Fruit fly (Drosophila melanogaster) whole organism, embryonic: ENCODE measurements around the gene CG13931.

Experiments
- Awh ChIP-seq: fragments of 200-800 bp; sonication (Bioruptor generic); IDR thresholded peaks from 2 replicates; pipeline ENCODE4, ENCODE4 v1.3.6; 2022; ENCODE audit warnings: missing biosample characterization, missing genetic modification characterization
- Bgb ChIP-seq: fragments of 200-800 bp; sonication (Bioruptor generic); IDR thresholded peaks from 2 replicates; pipeline ENCODE4 v1.3.6; 2022; ENCODE audit warnings: missing biosample characterization, missing genetic modification characterization; ENCODE audit not compliant: partially characterized antibody
- CG11504 ChIP-seq: fragments of 200-800 bp; sonication (Bioruptor generic); optimal IDR thresholded peaks from 3 replicates; lab custom pipeline; 2019; ENCODE audit warnings: missing biosample characterization, mild to moderate bottlenecking, missing genetic modification characterization, moderate library complexity
- CG11560 ChIP-seq: fragments of 200-800 bp; sonication (Bioruptor generic); IDR thresholded peaks from 3 replicates; pipeline ENCODE4 v1.3.6; 2022; ENCODE audit warnings: missing biosample characterization, missing genetic modification characterization
- CG12659 ChIP-seq: fragments of 200-800 bp; sonication (Bioruptor generic); optimal IDR thresholded peaks from 3 replicates; lab custom pipeline; 2017; ENCODE audit warnings: mild to moderate bottlenecking, missing biosample characterization, missing genetic modification reagents, missing genetic modification characterization
- CG1792 ChIP-seq: fragments of 200-800 bp; sonication (Bioruptor generic); optimal IDR thresholded peaks from 2 replicates; lab custom pipeline; 2016; ENCODE audit warnings: missing biosample characterization, missing genetic modification characterization
- CG31224 ChIP-seq: fragments of 200-800 bp; sonication (Bioruptor generic); IDR thresholded peaks from 2 replicates; pipeline ENCODE4 v1.3.6; 2022; ENCODE audit warnings: missing biosample characterization, missing genetic modification characterization
- CG34422 ChIP-seq: fragments of 200-800 bp; sonication (Bioruptor generic); IDR thresholded peaks from 3 replicates; pipeline ENCODE4 v1.3.6; 2022; ENCODE audit warnings: missing biosample characterization, missing genetic modification characterization
- CG3726 ChIP-seq: fragments of 200-800 bp; sonication (Bioruptor generic); IDR thresholded peaks from 3 replicates; pipeline ENCODE4, ENCODE4 v1.3.6; 2022; ENCODE audit warnings: missing biosample characterization, missing genetic modification characterization
- CG4617 ChIP-seq: fragments of 200-800 bp; sonication (Bioruptor generic); optimal IDR thresholded peaks from 3 replicates; lab custom pipeline; 2016; ENCODE audit warnings: missing biosample characterization, missing genetic modification characterization, borderline replicate concordance
- CG4854 ChIP-seq: fragments of 200-800 bp; sonication (Bioruptor generic); optimal IDR thresholded peaks from 2 replicates; lab custom pipeline; 2016; ENCODE audit warnings: missing biosample characterization, missing genetic modification characterization, inconsistent platforms
- CG6791 ChIP-seq: fragments of 200-800 bp; sonication (Bioruptor generic); IDR thresholded peaks from 3 replicates; pipeline ENCODE4 v1.3.6; 2022; ENCODE audit warnings: missing biosample characterization, missing genetic modification characterization; ENCODE audit not compliant: partially characterized antibody
- CG7839 ChIP-seq: fragments of 200-800 bp; sonication (Bioruptor generic); optimal IDR thresholded peaks from 3 replicates; lab custom pipeline; 2018; ENCODE audit warnings: missing biosample characterization, mild to moderate bottlenecking, missing genetic modification characterization, moderate library complexity
- Ets97D ChIP-seq: fragments of 200-800 bp; sonication (Bioruptor generic); optimal IDR thresholded peaks from 3 replicates; lab custom pipeline; 2016; ENCODE audit warnings: missing biosample characterization, missing genetic modification characterization
- Fer1 ChIP-seq: fragments of 200-800 bp; sonication (Bioruptor generic); optimal IDR thresholded peaks from 2 replicates; lab custom pipeline; 2017; ENCODE audit warnings: missing biosample characterization, mild to moderate bottlenecking, missing genetic modification characterization
- Hand ChIP-seq: fragments of 200-800 bp; sonication (Bioruptor generic); optimal IDR thresholded peaks from 2 replicates; lab custom pipeline; 2017; ENCODE audit warnings: mild to moderate bottlenecking, missing biosample characterization, missing genetic modification reagents, missing genetic modification characterization
- Kr ChIP-seq: fragments of 200-800 bp; sonication (Bioruptor generic); optimal IDR thresholded peaks from 2 replicates; lab custom pipeline; 2017; ENCODE audit warnings: missing biosample characterization, mild to moderate bottlenecking, missing genetic modification characterization
- Med ChIP-seq: fragments of 200-800 bp; sonication (Bioruptor generic); peaks from one replicate; lab custom pipeline; 2016; ENCODE audit warnings: missing biosample characterization, missing genetic modification characterization, mild to moderate bottlenecking, inconsistent platforms, moderate library complexity
- Mes4 ChIP-seq: fragments of 200-800 bp; sonication (Bioruptor generic); optimal IDR thresholded peaks from 2 replicates; lab custom pipeline; 2016; ENCODE audit warnings: missing biosample characterization, missing genetic modification characterization
- NC2α ChIP-seq: fragments of 200-800 bp; sonication (Bioruptor generic); optimal IDR thresholded peaks from 2 replicates; lab custom pipeline; 2016; ENCODE audit warnings: missing biosample characterization, missing genetic modification characterization
- Pdp1 ChIP-seq, 2 experiments: fragments of 200-800 bp; sonication (Bioruptor generic); optimal IDR thresholded peaks; 3 replicates each; lab custom pipeline; 2016; ENCODE audit warnings: missing biosample characterization in 2 of 2, missing genetic modification characterization in 2 of 2, mild to moderate bottlenecking in 1 of 2, moderate library complexity in 1 of 2
- Sin3A ChIP-seq: fragments of >200 bp; optimal IDR thresholded peaks from 2 replicates; lab custom pipeline; 2018
- Tbp ChIP-seq: fragments of >200 bp; optimal IDR thresholded peaks from 2 replicates; lab custom pipeline; 2018; ENCODE audit warnings: missing biosample characterization, missing genetic modification characterization
- abd-A ChIP-seq: fragments of 200-800 bp; sonication (Bioruptor generic); optimal IDR thresholded peaks from 3 replicates; lab custom pipeline; 2019; ENCODE audit warnings: missing biosample characterization, mild to moderate bottlenecking, missing genetic modification characterization, moderate library complexity
- bab2 ChIP-seq: fragments of 200-800 bp; sonication (Bioruptor generic); optimal IDR thresholded peaks from 2 replicates; lab custom pipeline; 2016; ENCODE audit warnings: missing biosample characterization, missing genetic modification characterization
- chinmo ChIP-seq: fragments of 200-800 bp; sonication (Bioruptor generic); IDR thresholded peaks from 4 replicates; pipeline ENCODE4 v1.3.6; 2022; ENCODE audit warnings: missing biosample characterization, missing genetic modification characterization; ENCODE audit not compliant: partially characterized antibody
- chm ChIP-seq: fragments of 200-800 bp; sonication (Bioruptor generic); IDR thresholded peaks from 2 replicates; pipeline ENCODE4 v1.3.6; 2022; ENCODE audit warnings: missing biosample characterization, missing genetic modification characterization
- ci ChIP-seq: fragments of 200-800 bp; sonication (Bioruptor generic); IDR thresholded peaks from 3 replicates; pipeline ENCODE4 v1.3.6; 2022; ENCODE audit warnings: missing biosample characterization, missing genetic modification characterization
- dmrt99B ChIP-seq: fragments of 200-800 bp; sonication (Bioruptor generic); optimal IDR thresholded peaks from 2 replicates; lab custom pipeline; 2018; ENCODE audit warnings: missing biosample characterization, mild to moderate bottlenecking, missing genetic modification characterization, moderate library complexity
- ewg ChIP-seq: fragments of 200-800 bp; sonication (Bioruptor generic); optimal IDR thresholded peaks from 3 replicates; lab custom pipeline; 2017; ENCODE audit warnings: mild to moderate bottlenecking, missing biosample characterization, missing genetic modification reagents, missing genetic modification characterization
- gcm2 ChIP-seq: fragments of 200-800 bp; sonication (Bioruptor generic); optimal IDR thresholded peaks from 2 replicates; lab custom pipeline; 2016; ENCODE audit warnings: missing biosample characterization, missing genetic modification characterization
- hbn ChIP-seq: fragments of 200-800 bp; sonication (Bioruptor generic); IDR thresholded peaks from 2 replicates; pipeline ENCODE4 v1.3.6; 2022; ENCODE audit warnings: missing biosample characterization, missing genetic modification characterization; ENCODE audit not compliant: partially characterized antibody
- lilli ChIP-seq: fragments of 200-800 bp; sonication (Bioruptor generic); optimal IDR thresholded peaks from 3 replicates; lab custom pipeline; 2016; ENCODE audit warnings: missing biosample characterization, missing genetic modification characterization
- nerfin-1 ChIP-seq: fragments of 200-800 bp; sonication (Bioruptor generic); optimal IDR thresholded peaks from 3 replicates; lab custom pipeline; 2019; ENCODE audit warnings: missing biosample characterization, mild to moderate bottlenecking, missing genetic modification characterization, moderate library complexity
- nmo ChIP-seq: fragments of 200-800 bp; sonication (Bioruptor generic); optimal IDR thresholded peaks from 2 replicates; lab custom pipeline; 2018; ENCODE audit warnings: missing biosample characterization, mild to moderate bottlenecking, missing genetic modification characterization, moderate library complexity
- pb ChIP-seq: fragments of 200-800 bp; sonication (Bioruptor generic); optimal IDR thresholded peaks from 3 replicates; lab custom pipeline; 2016; ENCODE audit warnings: missing biosample characterization, missing genetic modification characterization
- pfk ChIP-seq: fragments of 200-800 bp; sonication (Bioruptor generic); optimal IDR thresholded peaks from 2 replicates; lab custom pipeline; 2018; ENCODE audit warnings: missing biosample characterization, mild to moderate bottlenecking, missing genetic modification characterization, moderate library complexity
- prd ChIP-seq, 3 experiments: fragments of >200 bp in 2 of 3; fragments of 200-800 bp in 1 of 3; sonication (Bioruptor generic) in 1 of 3; optimal IDR thresholded peaks in 2 of 3; IDR thresholded peaks in 1 of 3; 2 replicates in 2 of 3; 3 replicates in 1 of 3; pipeline versions ENCODE4 v1.3.6 to Lab custom; 2017 to 2022; ENCODE audit warnings: missing biosample characterization in 1 of 3, missing genetic modification characterization in 1 of 3
- ranshi ChIP-seq: fragments of 200-800 bp; sonication (Bioruptor generic); IDR thresholded peaks from 2 replicates; pipeline ENCODE4 v1.3.6; 2022; ENCODE audit warnings: missing biosample characterization, missing genetic modification characterization
- run ChIP-seq: fragments of 200-800 bp; sonication (Bioruptor generic); optimal IDR thresholded peaks from 3 replicates; lab custom pipeline; 2018; ENCODE audit warnings: missing biosample characterization, mild to moderate bottlenecking, missing genetic modification characterization
- scrt ChIP-seq: fragments of 200-800 bp; sonication (Bioruptor generic); optimal IDR thresholded peaks from 2 replicates; lab custom pipeline; 2018; ENCODE audit warnings: missing biosample characterization, mild to moderate bottlenecking, missing genetic modification characterization, moderate library complexity
- sd ChIP-seq: fragments of 200-800 bp; sonication (Bioruptor generic); optimal IDR thresholded peaks from 3 replicates; lab custom pipeline; 2018; ENCODE audit warnings: missing biosample characterization, mild to moderate bottlenecking, missing genetic modification characterization, moderate library complexity
- seq ChIP-seq: fragments of 200-800 bp; sonication (Bioruptor generic); IDR thresholded peaks from 2 replicates; pipeline ENCODE4 v1.3.6; 2022; ENCODE audit warnings: missing biosample characterization, missing genetic modification characterization
- stwl ChIP-seq: fragments of 200-800 bp; sonication (Bioruptor generic); optimal IDR thresholded peaks from 3 replicates; lab custom pipeline; 2018; ENCODE audit warnings: missing biosample characterization, mild to moderate bottlenecking, missing genetic modification characterization, moderate library complexity
- sug ChIP-seq: fragments of 200-800 bp; optimal IDR thresholded peaks from 2 replicates; lab custom pipeline; 2019; ENCODE audit warnings: missing biosample characterization, mild to moderate bottlenecking, missing genetic modification characterization, moderate library complexity
- trem ChIP-seq: fragments of 200-800 bp; optimal IDR thresholded peaks from 3 replicates; lab custom pipeline; 2019; ENCODE audit warnings: missing biosample characterization, mild to moderate bottlenecking, missing genetic modification characterization, moderate library complexity
- wdn ChIP-seq: fragments of 200-800 bp; sonication (Bioruptor generic); IDR thresholded peaks from 2 replicates; pipeline ENCODE4 v1.3.6; 2022; ENCODE audit warnings: missing biosample characterization, missing genetic modification characterization
- zen2 ChIP-seq: fragments of 200-800 bp; sonication (Bioruptor generic); IDR thresholded peaks from 3 replicates; pipeline ENCODE4 v1.3.6; 2022; ENCODE audit warnings: missing biosample characterization, missing genetic modification characterization; ENCODE audit not compliant: partially characterized antibody
- zfh1 ChIP-seq: fragments of 200-800 bp; sonication (Bioruptor generic); IDR thresholded peaks from 3 replicates; pipeline ENCODE4 v1.3.6; 2022; ENCODE audit warnings: missing biosample characterization, missing genetic modification characterization

Gene CG13931

dm6 chr3L:1664876-1665275 lies 37.3 kb downstream of the CG13931 start, which contains the start of the genes Srrm234 and CG7974 (continued):
- TF ChIP-seq Fer1 (GFP tag; lab: Kevin White, UChicago) = peak; percentile 12
- TF ChIP-seq Med (GFP tag; lab: Kevin White, UChicago) = peak; percentile 78
- peak; percentile 50 for TF ChIP-seq Sin3A (lab: Kevin White, UChicago)
- TF ChIP-seq CG12659 (GFP tag; lab: Kevin White, UChicago) = peak; percentile 38
- peak; percentile 58 for TF ChIP-seq Ets97D (GFP tag; lab: Kevin White, UChicago)
- TF ChIP-seq stwl = peak; percentile 96
- TF ChIP-seq run = no peak
- TF ChIP-seq CG4617 (GFP tag; lab: Kevin White, UChicago) = peak; percentile 78
- TF ChIP-seq hbn = peak; percentile 49
- no peak for TF ChIP-seq Tbp

- TF ChIP-seq Bgb (GFP tag; lab: Robert Waterston, UW) (0 out of 2 replicates have a peak, but pooled peaks have one; percentile 11), scrt (GFP tag; lab: Kevin White, UChicago) (peak; percentile 96), Hand (GFP tag; lab: Kevin White, UChicago) (peak; percentile 5), ewg (GFP tag; lab: Kevin White, UChicago) (peak; percentile 84), Pdp1 (GFP tag; optimal IDR thresholded peaks at IDR 0.05; lab: Kevin White, UChicago) (peak in 1 of 2 experiments; percentile 92), CG31224 (peak; percentile 99), zen2 (peak; percentile 52; the same call in 2 of the 3 replicates), CG11560 (tag; lab: Robert Waterston, UW) (no peak), bab2 (GFP tag; lab: Kevin White, UChicago) (no peak), abd-A (tag; lab: Kevin White, UChicago) (peak; percentile 27), CG6791 (GFP tag; lab: Robert Waterston, UW) (0 out of 3 replicates have a peak, but pooled peaks have one; percentile 28), Kr (GFP tag; lab: Kevin White, UChicago) (no peak), zfh1 (GFP tag; lab: Robert Waterston, UW) (no peak), sug (tag; lab: Kevin White, UChicago) (no peak), lilli (GFP tag; lab: Kevin White, UChicago) (no peak), Ets97D (GFP tag; lab: Kevin White, UChicago) (no peak), gcm2 (GFP tag; lab: Kevin White, UChicago) (no peak), nmo (GFP tag; lab: Kevin White, UChicago) (no peak), ranshi (GFP tag; lab: Robert Waterston, UW) (no peak), seq (GFP tag; lab: Robert Waterston, UW) (peak; percentile 86), chinmo (GFP tag; lab: Robert Waterston, UW) (0 out of 4 replicates have a peak, but pooled peaks have one; percentile 53), CG34422 (GFP tag; lab: Robert Waterston, UW) (peak; percentile 26; the same call in 1 of the 3 replicates), CG3726 (GFP tag; lab: Robert Waterston, UW) (no peak), sd (no peak), trem (tag; lab: Kevin White, UChicago) (no peak), CG7839 (tag; lab: Kevin White, UChicago) (no peak), wdn (no peak), CG4854 (no peak), dmrt99B (tag; lab: Kevin White, UChicago) (no peak), ci (0 out of 3 replicates have a peak, but pooled peaks have one; percentile 13), NC2α (GFP tag; lab: Kevin White, UChicago) (no peak), Awh (GFP tag; lab: Robert Waterston, UW) (0 out of 2 replicates have a peak, but pooled peaks have one; percentile 10), pb (GFP tag; lab: Kevin White, UChicago) (no peak), nerfin-1 (tag; lab: Kevin White, UChicago) (peak; percentile 21), CG11504 (tag; lab: Kevin White, UChicago) (no peak), Mes4 (no peak), chm (GFP tag; lab: Robert Waterston, UW) (no peak), CG1792 (GFP tag; lab: Kevin White, UChicago) (no peak), prd (optimal IDR thresholded peaks at IDR 0.05; lab: Kevin White, UChicago) (no peak), prd (GFP tag; IDR thresholded peaks at IDR 0.05; lab: Robert Waterston, UW) (no peak), pfk (GFP tag; lab: Kevin White, UChicago) (no peak)
These were observed 38.0 kb downstream of the CG13931 start for dm6 chr3L:1664205-1664604.
